Fruit fly (Drosophila melanogaster): Measurements from ENCODE around the gene spidey.
A peak's percentile ranks its signal among the peaks of the same experiment; 100 is the strongest.

dm6 chrX:7933210-7933915, 24.6 kb downstream of the spidey start, which contains the start of the genes Dhdds and RpS14a:
- TF ChIP-seq HLH106 (tag; optimal IDR thresholded peaks at IDR 0.05) (peak; percentile 38), psq (GFP tag; optimal IDR thresholded peaks at IDR 0.05) (peak; percentile 37), CG9705 (GFP tag; optimal IDR thresholded peaks at IDR 0.05) (peak; percentile 50), br (GFP tag; optimal IDR thresholded peaks at IDR 0.05) (peak; percentile 48), Sp1 (GFP tag; optimal IDR thresholded peaks at IDR 0.05) (peak; percentile 66), Myc (optimal IDR thresholded peaks at IDR 0.05) (peak; percentile 60), fru (GFP tag; optimal IDR thresholded peaks at IDR 0.05) (peak; percentile 42), Vsx2 (GFP tag; optimal IDR thresholded peaks at IDR 0.05; ENCODE audit: partially characterized antibody) (no peak)

Measured in whole organism, wandering third instar larva.